Worm (Caenorhabditis elegans) whole organism, mixed stage, embryonic: Measurements from ENCODE around the gene C25E10.12.

Source experiments
- ceh-39 ChIP-seq: fragments of 150-350 bp; optimal IDR thresholded peaks from 2 replicates; lab custom pipeline; 2014; ENCODE audit warnings: missing biosample characterization, missing genetic modification characterization
- elt-1 ChIP-seq: sonication (generic microtip); optimal IDR thresholded peaks from 2 replicates; lab custom pipeline; 2017; ENCODE audit warnings: missing genetic modification characterization, mild to moderate bottlenecking, missing compliant biosample characterization, antibody characterized with exemption, moderate library complexity, borderline replicate concordance; ENCODE audit not compliant: insufficient read depth
- elt-3 ChIP-seq: fragments of 150-350 bp; optimal IDR thresholded peaks from 2 replicates; lab custom pipeline; 2014; ENCODE audit warnings: missing biosample characterization, missing genetic modification characterization
- mab-5 ChIP-seq: fragments of 150-350 bp; optimal IDR thresholded peaks from 2 replicates; lab custom pipeline; 2014; ENCODE audit warnings: missing biosample characterization, missing genetic modification characterization
- nhr-237 ChIP-seq: fragments of 150-350 bp; optimal IDR thresholded peaks from 2 replicates; lab custom pipeline; 2014; ENCODE audit warnings: missing biosample characterization, missing genetic modification characterization
- nhr-76 ChIP-seq: sonication (generic microtip); optimal IDR thresholded peaks from 2 replicates; lab custom pipeline; 2017; ENCODE audit warnings: missing biosample characterization, missing genetic modification characterization
- sem-2 ChIP-seq: fragments of 200-800 bp; sonication (Bioruptor generic); optimal IDR thresholded peaks from 2 replicates; lab custom pipeline; 2018; ENCODE audit warnings: mild to moderate bottlenecking, missing genetic modification characterization, missing compliant biosample characterization
- unc-39 ChIP-seq: fragments of 150-350 bp; optimal IDR thresholded peaks from 2 replicates; lab custom pipeline; 2014; ENCODE audit warnings: missing biosample characterization, missing genetic modification characterization
- ztf-11 ChIP-seq: fragments of 150-350 bp; optimal IDR thresholded peaks from 2 replicates; lab custom pipeline; 2014; ENCODE audit warnings: missing biosample characterization, missing genetic modification characterization

DNA sequence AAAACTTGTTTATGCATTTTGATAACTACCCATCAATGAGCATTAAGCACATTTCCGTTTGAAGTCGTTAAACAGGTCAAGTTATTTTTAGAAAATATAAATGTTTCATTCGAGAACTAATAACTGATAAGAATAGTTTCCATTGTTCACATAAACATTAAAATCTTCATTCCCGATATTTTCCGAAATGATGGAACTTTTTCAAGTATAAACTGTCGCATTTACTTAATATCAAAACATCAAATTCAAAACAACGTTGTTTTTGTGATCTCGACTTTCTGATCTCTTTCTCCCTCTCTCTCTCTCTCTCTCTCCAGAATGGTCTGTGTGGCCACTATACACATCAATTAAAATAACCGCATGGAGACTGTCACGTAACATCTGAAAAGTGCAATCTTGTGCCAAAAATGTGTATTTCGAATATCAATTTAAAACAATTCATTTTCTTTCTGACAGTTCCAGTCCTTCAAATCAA lies 12.2 kb upstream of the C25E10.12 start:
- no peak for TF ChIP-seq ceh-39 (tag; lab: Kevin White, UChicago)
- TF ChIP-seq nhr-76 (tag; lab: Kevin White, UChicago): no peak
- no peak for TF ChIP-seq elt-1 (tag; lab: Kevin White, UChicago)
- TF ChIP-seq mab-5: no peak
- TF ChIP-seq unc-39 (tag; lab: Kevin White, UChicago): no peak
- no peak for TF ChIP-seq sem-2 (GFP tag; lab: Kevin White, UChicago)
- no peak for TF ChIP-seq elt-3
- TF ChIP-seq nhr-237 (tag; lab: Kevin White, UChicago): no peak
- no peak for TF ChIP-seq ztf-11 (tag; lab: Kevin White, UChicago)
